Fruit fly (Drosophila melanogaster) whole organism, embryonic: Measurements from ENCODE around the gene Spase12.

ENCODE experiments used
- Awh ChIP-seq: fragments of 200-800 bp; sonication (Bioruptor generic); IDR thresholded peaks from 2 replicates; pipeline ENCODE4, ENCODE4 v1.3.6; 2022; ENCODE audit warnings: missing biosample characterization, missing genetic modification characterization
- BEAF-32 ChIP-seq: fragments of 200-800 bp; sonication (Bioruptor generic); optimal IDR thresholded peaks from 3 replicates; lab custom pipeline; 2017; ENCODE audit warnings: missing biosample characterization, missing genetic modification characterization, mild to moderate bottlenecking, moderate library complexity, missing genetic modification reagents
- CG11696 ChIP-seq: fragments of 200-800 bp; sonication (Bioruptor generic); IDR thresholded peaks from 2 replicates; pipeline ENCODE4 v1.3.6; 2022; ENCODE audit warnings: missing biosample characterization, missing genetic modification characterization
- CG1603 ChIP-seq: fragments of 200-800 bp; sonication (Bioruptor generic); optimal IDR thresholded peaks from 2 replicates; lab custom pipeline; 2019; ENCODE audit warnings: missing biosample characterization, mild to moderate bottlenecking, missing genetic modification characterization, moderate library complexity
- CG17186 ChIP-seq: fragments of 200-800 bp; sonication (Bioruptor generic); optimal IDR thresholded peaks from 3 replicates; lab custom pipeline; 2017; ENCODE audit warnings: missing biosample characterization, missing genetic modification reagents, missing genetic modification characterization
- CG18011 ChIP-seq: fragments of 200-800 bp; sonication (Bioruptor generic); optimal IDR thresholded peaks from 2 replicates; lab custom pipeline; 2017; ENCODE audit warnings: missing biosample characterization, missing genetic modification characterization, mild to moderate bottlenecking, moderate library complexity, missing genotype
- CG31365 ChIP-seq: fragments of 200-800 bp; sonication (Bioruptor generic); optimal IDR thresholded peaks from 2 replicates; lab custom pipeline; 2018; ENCODE audit warnings: missing biosample characterization, mild to moderate bottlenecking, missing genetic modification characterization
- CG34224 ChIP-seq: fragments of 200-800 bp; sonication (Bioruptor generic); IDR thresholded peaks from 3 replicates; pipeline ENCODE4 v1.3.6; 2022; ENCODE audit warnings: missing biosample characterization, missing genetic modification characterization; ENCODE audit not compliant: partially characterized antibody
- CG4360 ChIP-seq: fragments of 200-800 bp; sonication (Bioruptor generic); IDR thresholded peaks from 2 replicates; pipeline ENCODE4 v1.3.6; 2022; ENCODE audit warnings: missing biosample characterization, missing genetic modification characterization
- CG4424 ChIP-seq: fragments of 200-800 bp; sonication (Bioruptor generic); optimal IDR thresholded peaks from 3 replicates; lab custom pipeline; 2016; ENCODE audit warnings: missing biosample characterization, missing genetic modification characterization
- CG4617 ChIP-seq: fragments of 200-800 bp; sonication (Bioruptor generic); optimal IDR thresholded peaks from 3 replicates; lab custom pipeline; 2016; ENCODE audit warnings: missing biosample characterization, missing genetic modification characterization, borderline replicate concordance
- CG8765 ChIP-seq: fragments of 200-800 bp; sonication (Bioruptor generic); IDR thresholded peaks from 2 replicates; pipeline ENCODE4 v1.3.6; 2022; ENCODE audit warnings: missing biosample characterization, missing genetic modification characterization
- CG9797 ChIP-seq: fragments of 200-800 bp; sonication (Bioruptor generic); optimal IDR thresholded peaks from 3 replicates; lab custom pipeline; 2018; ENCODE audit warnings: missing biosample characterization, mild to moderate bottlenecking, missing genetic modification characterization
- Dfd ChIP-seq, 2 experiments: fragments of >200 bp; optimal IDR thresholded peaks; 2 replicates each; lab custom pipeline; 2017; ENCODE audit warnings: missing biosample characterization in 2 of 2, missing genetic modification characterization in 2 of 2
- Drgx ChIP-seq: fragments of 200-800 bp; sonication (Bioruptor generic); IDR thresholded peaks from 2 replicates; pipeline ENCODE4 v1.3.6; 2022; ENCODE audit warnings: missing biosample characterization, missing genetic modification characterization
- E2f1 ChIP-seq: fragments of 200-800 bp; sonication (Bioruptor generic); IDR thresholded peaks from 2 replicates; pipeline ENCODE4 v1.3.6; 2022; ENCODE audit warnings: missing biosample characterization, missing genetic modification characterization
- E2f2 ChIP-seq: fragments of 200-800 bp; sonication (Bioruptor generic); IDR thresholded peaks from 2 replicates; pipeline ENCODE4 v1.3.6; 2022; ENCODE audit warnings: missing biosample characterization, missing genetic modification characterization
- ERR ChIP-seq: fragments of 200-800 bp; sonication (Bioruptor generic); optimal IDR thresholded peaks from 2 replicates; lab custom pipeline; 2016; ENCODE audit warnings: missing biosample characterization, missing genetic modification characterization
- Ets97D ChIP-seq: fragments of 200-800 bp; sonication (Bioruptor generic); optimal IDR thresholded peaks from 3 replicates; lab custom pipeline; 2016; ENCODE audit warnings: missing biosample characterization, missing genetic modification characterization
- HmgZ ChIP-seq: fragments of 200-800 bp; sonication (Bioruptor generic); optimal IDR thresholded peaks from 2 replicates; lab custom pipeline; 2018; ENCODE audit warnings: missing biosample characterization, mild to moderate bottlenecking, missing genetic modification characterization
- MBD-R2 ChIP-seq: fragments of 200-800 bp; sonication (Bioruptor generic); IDR thresholded peaks from 2 replicates; pipeline ENCODE4 v1.3.6; 2022; ENCODE audit warnings: missing biosample characterization, missing genetic modification characterization
- Med ChIP-seq: fragments of 200-800 bp; sonication (Bioruptor generic); peaks from one replicate; lab custom pipeline; 2016; ENCODE audit warnings: missing biosample characterization, missing genetic modification characterization, mild to moderate bottlenecking, inconsistent platforms, moderate library complexity
- Opbp ChIP-seq: fragments of 200-800 bp; sonication (Bioruptor generic); IDR thresholded peaks from 3 replicates; pipeline ENCODE4 v1.3.6; 2022; ENCODE audit warnings: missing biosample characterization, missing genetic modification characterization; ENCODE audit not compliant: partially characterized antibody
- Scr ChIP-seq: fragments of 200-800 bp; sonication (Bioruptor generic); IDR thresholded peaks from 2 replicates; pipeline ENCODE4 v1.3.6; 2022; ENCODE audit warnings: missing biosample characterization, missing genetic modification characterization; ENCODE audit not compliant: partially characterized antibody
- Sry-β ChIP-seq: fragments of 200-800 bp; sonication (Bioruptor generic); optimal IDR thresholded peaks from 2 replicates; lab custom pipeline; 2018; ENCODE audit warnings: missing biosample characterization, mild to moderate bottlenecking, missing genetic modification characterization, moderate library complexity
- Sry-δ ChIP-seq: fragments of 200-800 bp; sonication (Bioruptor generic); optimal IDR thresholded peaks from 2 replicates; lab custom pipeline; 2016; ENCODE audit warnings: missing biosample characterization, missing genetic modification characterization
- Xbp1 ChIP-seq: fragments of 200-800 bp; sonication (Bioruptor generic); optimal IDR thresholded peaks from 3 replicates; lab custom pipeline; 2016; ENCODE audit warnings: missing biosample characterization, mild to moderate bottlenecking, missing genetic modification characterization
- Xrp1 ChIP-seq: fragments of 200-800 bp; sonication (Bioruptor generic); IDR thresholded peaks from 2 replicates; pipeline ENCODE4 v1.3.6; 2022; ENCODE audit warnings: missing biosample characterization, missing genetic modification characterization
- bbx ChIP-seq: fragments of 200-800 bp; sonication (Bioruptor generic); IDR thresholded peaks from 2 replicates; pipeline ENCODE4 v1.3.6; 2022; ENCODE audit warnings: missing biosample characterization, missing genetic modification characterization; ENCODE audit not compliant: partially characterized antibody
- bowl ChIP-seq: fragments of 200-800 bp; sonication (Bioruptor generic); IDR thresholded peaks from 2 replicates; pipeline ENCODE4 v1.3.6; 2022; ENCODE audit warnings: missing biosample characterization, missing genetic modification characterization
- crp ChIP-seq, 2 experiments: fragments of 200-800 bp; sonication (Bioruptor generic); optimal IDR thresholded peaks; 2 replicates in 1 of 2; 3 replicates in 1 of 2; lab custom pipeline; 2017; ENCODE audit warnings: missing biosample characterization in 2 of 2, missing genetic modification characterization in 2 of 2, mild to moderate bottlenecking in 1 of 2, moderate library complexity in 1 of 2
- dm ChIP-seq: fragments of 200-800 bp; sonication (Bioruptor generic); optimal IDR thresholded peaks from 3 replicates; lab custom pipeline; 2016; ENCODE audit warnings: missing biosample characterization, missing genetic modification characterization
- dpn ChIP-seq, 2 experiments: fragments of 200-800 bp; sonication (Bioruptor generic); optimal IDR thresholded peaks; 3 replicates each; lab custom pipeline; 2016; ENCODE audit warnings: missing biosample characterization in 2 of 2, missing genetic modification characterization in 2 of 2
- ewg ChIP-seq: fragments of 200-800 bp; sonication (Bioruptor generic); optimal IDR thresholded peaks from 3 replicates; lab custom pipeline; 2017; ENCODE audit warnings: mild to moderate bottlenecking, missing biosample characterization, missing genetic modification reagents, missing genetic modification characterization
- ftz-f1 ChIP-seq: fragments of 200-800 bp; sonication (Bioruptor generic); optimal IDR thresholded peaks from 2 replicates; lab custom pipeline; 2016; ENCODE audit warnings: missing biosample characterization, missing genetic modification characterization
- grn ChIP-seq: fragments of 200-800 bp; sonication (Bioruptor generic); optimal IDR thresholded peaks from 3 replicates; lab custom pipeline; 2017; ENCODE audit warnings: missing biosample characterization, missing genetic modification characterization
- hb ChIP-seq: fragments of 200-800 bp; sonication (Bioruptor generic); IDR thresholded peaks from 3 replicates; pipeline ENCODE4 v1.3.6; 2022; ENCODE audit warnings: missing biosample characterization, missing genetic modification characterization; ENCODE audit not compliant: partially characterized antibody
- hbn ChIP-seq: fragments of 200-800 bp; sonication (Bioruptor generic); IDR thresholded peaks from 2 replicates; pipeline ENCODE4 v1.3.6; 2022; ENCODE audit warnings: missing biosample characterization, missing genetic modification characterization; ENCODE audit not compliant: partially characterized antibody
- her ChIP-seq: fragments of 200-800 bp; sonication (Bioruptor generic); optimal IDR thresholded peaks from 2 replicates; lab custom pipeline; 2016; ENCODE audit warnings: missing biosample characterization, missing genetic modification characterization
- lbe ChIP-seq: fragments of 200-800 bp; sonication (Bioruptor generic); optimal IDR thresholded peaks from 2 replicates; lab custom pipeline; 2016; ENCODE audit warnings: missing biosample characterization, mild to moderate bottlenecking, missing genetic modification characterization
- nerfin-2 ChIP-seq: fragments of 200-800 bp; sonication (Bioruptor generic); IDR thresholded peaks from 2 replicates; pipeline ENCODE4 v1.3.6; 2022; ENCODE audit warnings: missing biosample characterization, missing genetic modification characterization; ENCODE audit not compliant: partially characterized antibody
- onecut ChIP-seq: fragments of 200-800 bp; sonication (Bioruptor generic); IDR thresholded peaks from 2 replicates; pipeline ENCODE4 v1.3.6; 2022; ENCODE audit warnings: missing biosample characterization, missing genetic modification characterization
- rib ChIP-seq: fragments of 200-800 bp; sonication (Bioruptor generic); IDR thresholded peaks from 2 replicates; pipeline ENCODE4 v1.3.6; 2022; ENCODE audit warnings: missing biosample characterization, missing genetic modification characterization
- sens ChIP-seq: fragments of 200-800 bp; sonication (Bioruptor generic); peaks from one replicate; lab custom pipeline; 2016; ENCODE audit warnings: missing biosample characterization, missing genetic modification characterization
- seq ChIP-seq: fragments of 200-800 bp; sonication (Bioruptor generic); IDR thresholded peaks from 2 replicates; pipeline ENCODE4 v1.3.6; 2022; ENCODE audit warnings: missing biosample characterization, missing genetic modification characterization
- stwl ChIP-seq: fragments of 200-800 bp; sonication (Bioruptor generic); optimal IDR thresholded peaks from 3 replicates; lab custom pipeline; 2018; ENCODE audit warnings: missing biosample characterization, mild to moderate bottlenecking, missing genetic modification characterization, moderate library complexity
- vvl ChIP-seq: fragments of 200-800 bp; sonication (Bioruptor generic); IDR thresholded peaks from 2 replicates; pipeline ENCODE4 v1.3.6; 2022; ENCODE audit warnings: missing biosample characterization, missing genetic modification characterization
- zfh1 ChIP-seq: fragments of 200-800 bp; sonication (Bioruptor generic); IDR thresholded peaks from 3 replicates; pipeline ENCODE4 v1.3.6; 2022; ENCODE audit warnings: missing biosample characterization, missing genetic modification characterization

Gene Spase12

dm6 chr3R:29506581-29506980, 15.6 kb upstream of the Spase12 start (continued):
- TF ChIP-seq hb (no peak), lbe (GFP tag; lab: Kevin White, UChicago) (peak; percentile 55), Drgx (peak; percentile 33; the same call in 1 of the 2 replicates), CG31365 (no peak), E2f1 (no peak), Xbp1 (GFP tag; lab: Kevin White, UChicago) (no peak), zfh1 (GFP tag; lab: Robert Waterston, UW) (peak; percentile 40; the same call in 1 of the 3 replicates), vvl (GFP tag; lab: Robert Waterston, UW) (0 out of 2 replicates have a peak, but pooled peaks have one; percentile 33), bowl (GFP tag; lab: Robert Waterston, UW) (no peak), ewg (GFP tag; lab: Kevin White, UChicago) (no peak), Awh (GFP tag; lab: Robert Waterston, UW) (0 out of 2 replicates have a peak, but pooled peaks have one; percentile 42), CG8765 (GFP tag; lab: Robert Waterston, UW) (no peak), Xrp1 (peak; percentile 54; the same call in 1 of the 2 replicates), grn (no peak)

dm6 chr3R:29503406-29504116, 12.6 kb upstream of the Spase12 start, which contains the start of gene Trc8:
Gene Trc8 (minus strand): TSS chr3R:29503797.
- TF ChIP-seq dpn (GFP tag; optimal IDR thresholded peaks at IDR 0.05; lab: Kevin White, UChicago) (peak in 1 of 2 experiments; percentile 26), rib (GFP tag; lab: Robert Waterston, UW) (peak; percentile 61), CG17186 (GFP tag; lab: Kevin White, UChicago) (peak; percentile 69), Opbp (GFP tag; lab: Robert Waterston, UW) (peak; percentile 93), E2f2 (GFP tag; lab: Robert Waterston, UW) (peak; percentile 98), CG34224 (GFP tag; lab: Robert Waterston, UW) (peak; percentile 85), hbn (peak; percentile 77), Sry-δ (GFP tag; lab: Kevin White, UChicago) (peak; percentile 79), her (peak; percentile 42), BEAF-32 (GFP tag; lab: Kevin White, UChicago) (peak; percentile 88), Ets97D (peak; percentile 42), Med (peak; percentile 74), Dfd (GFP tag; optimal IDR thresholded peaks at IDR 0.05; lab: Kevin White, UChicago) (no peak), sens (peak; percentile 76), crp (GFP tag; optimal IDR thresholded peaks at IDR 0.05; lab: Kevin White, UChicago) (peak; percentile 72 to 99), CG4424 (GFP tag; lab: Kevin White, UChicago) (no peak), nerfin-2 (peak; percentile 90), dm (no peak), HmgZ (peak; percentile 34), Scr (peak; percentile 82), bbx (GFP tag; lab: Robert Waterston, UW) (peak; percentile 92), Sry-β (GFP tag; lab: Kevin White, UChicago) (peak; percentile 29), CG9797 (peak; percentile 38), CG4617 (GFP tag; lab: Kevin White, UChicago) (peak; percentile 80), CG11696 (0 out of 2 replicates have a peak, but pooled peaks have one; percentile 30), stwl (tag; lab: Kevin White, UChicago) (peak; percentile 96), onecut (GFP tag; lab: Robert Waterston, UW) (peak; percentile 76), CG1603 (tag; lab: Kevin White, UChicago) (peak; percentile 60), seq (GFP tag; lab: Robert Waterston, UW) (no peak), CG18011 (GFP tag; lab: Kevin White, UChicago) (no peak), Xrp1 (no peak), CG4360 (no peak), MBD-R2 (GFP tag; lab: Robert Waterston, UW) (peak; percentile 83), ERR (GFP tag; lab: Kevin White, UChicago) (no peak), ftz-f1 (GFP tag; lab: Kevin White, UChicago) (peak; percentile 33)
